Worm (Caenorhabditis elegans): ENCODE results near the gene srt-11.

Gene srt-11

DNA sequence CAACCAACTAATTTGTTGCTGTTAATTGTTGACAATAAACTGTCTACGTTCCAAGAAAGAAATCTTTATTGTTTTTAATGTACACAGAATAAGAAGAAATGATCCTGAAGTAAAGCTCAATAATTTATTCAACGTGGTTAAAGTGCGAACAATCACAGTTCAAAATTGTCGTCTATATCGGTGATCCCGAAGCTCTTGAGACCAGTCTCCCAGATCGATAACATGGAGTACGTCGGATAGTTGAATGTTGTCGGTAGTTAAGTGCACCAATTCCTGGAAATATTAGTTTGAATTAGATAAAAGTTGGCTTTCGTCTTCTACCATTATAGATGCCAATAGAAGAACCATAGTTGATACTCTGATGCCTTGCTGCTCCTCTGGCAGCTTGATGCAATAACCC lies 10.3 kb downstream of the srt-11 start (continued):
- TF ChIP-seq bed-2 (GFP tag; IDR thresholded peaks at IDR 0.05) (no peak), nhr-27 (tag; optimal IDR thresholded peaks at IDR 0.05) (no peak), mcd-1 (GFP tag; IDR thresholded peaks at IDR 0.05) (no peak), hlh-26 (GFP tag; conservative IDR thresholded peaks at IDR 0.05) (no peak), Y56A3A.18 (GFP tag; IDR thresholded peaks at IDR 0.05) (peak; percentile 44; the same call in 1 of the 2 replicates), aptf-2 (GFP tag; conservative IDR thresholded peaks at IDR 0.05) (no peak), lin-26 (GFP tag; IDR thresholded peaks at IDR 0.05) (peak; percentile 50; the same call in 1 of the 2 replicates), bed-1 (GFP tag; IDR thresholded peaks at IDR 0.05) (no peak), Y67H2A.10 (GFP tag; conservative IDR thresholded peaks at IDR 0.05) (no peak), B0336.3 (GFP tag; IDR thresholded peaks at IDR 0.05) (peak; percentile 54; the same call in 1 of the 2 replicates), F57C9.4 (tag; optimal IDR thresholded peaks at IDR 0.05) (no peak), pbrm-1 (GFP tag; IDR thresholded peaks at IDR 0.05) (peak; percentile 27; the same call in 1 of the 2 replicates), let-526 (GFP tag; IDR thresholded peaks at IDR 0.05) (no peak), Y79H2A.3 (GFP tag; conservative IDR thresholded peaks at IDR 0.05) (no peak), efl-1 (GFP tag; optimal IDR thresholded peaks at IDR 0.05) (no peak), gei-17 (GFP tag; optimal IDR thresholded peaks at IDR 0.05) (no peak), madf-3 (GFP tag; IDR thresholded peaks at IDR 0.05) (0 out of 2 replicates have a peak, but pooled peaks have one; percentile 13), K11D2.4 (GFP tag; IDR thresholded peaks at IDR 0.05) (no peak), rec-8 (tag; optimal IDR thresholded peaks at IDR 0.05) (no peak), hmg-20 (GFP tag; IDR thresholded peaks at IDR 0.05) (no peak), ztf-25 (GFP tag; IDR thresholded peaks at IDR 0.05) (no peak), ets-4 (GFP tag; optimal IDR thresholded peaks at IDR 0.05) (no peak), unc-62 (GFP tag; optimal IDR thresholded peaks at IDR 0.05) (no peak), mxl-1 (tag; optimal IDR thresholded peaks at IDR 0.05) (no peak), Y53G8AR.9 (GFP tag; conservative IDR thresholded peaks at IDR 0.05) (no peak), cebp-2 (GFP tag; IDR thresholded peaks at IDR 0.05) (0 out of 2 replicates have a peak, but pooled peaks have one; percentile 7), mes-4 (tag; optimal IDR thresholded peaks at IDR 0.05) (no peak), die-1 (tag; optimal IDR thresholded peaks at IDR 0.05) (no peak), nhr-80 (tag; optimal IDR thresholded peaks at IDR 0.05) (no peak), ekl-4 (GFP tag; IDR thresholded peaks at IDR 0.05) (peak; percentile 38; the same call in 1 of the 2 replicates), sea-2 (GFP tag; IDR thresholded peaks at IDR 0.05) (no peak), ZK185.1 (tag; optimal IDR thresholded peaks at IDR 0.05; ENCODE audit: poor library complexity, severe bottlenecking) (no peak), F22D6.2 (tag; optimal IDR thresholded peaks at IDR 0.05) (no peak), snpc-1.3 (tag; optimal IDR thresholded peaks at IDR 0.05; ENCODE audit: insufficient read depth) (no peak), nhr-90 (tag; optimal IDR thresholded peaks at IDR 0.05) (no peak), F10E7.11 (tag; optimal IDR thresholded peaks at IDR 0.05) (no peak), dpff-1 (tag; optimal IDR thresholded peaks at IDR 0.05) (no peak), hsf-1 (GFP tag; IDR thresholded peaks at IDR 0.05) (peak; percentile 65), lin-40 (tag; optimal IDR thresholded peaks at IDR 0.05) (no peak), let-607 (tag; optimal IDR thresholded peaks at IDR 0.05) (no peak), sptf-2 (GFP tag; optimal IDR thresholded peaks at IDR 0.05) (no peak), B0261.1 (tag; optimal IDR thresholded peaks at IDR 0.05) (no peak), ztf-26 (tag; optimal IDR thresholded peaks at IDR 0.05) (no peak), T07F8.4 (tag; optimal IDR thresholded peaks at IDR 0.05) (no peak), C06A6.2 (GFP tag; conservative IDR thresholded peaks at IDR 0.05) (no peak), ceh-79 (tag; optimal IDR thresholded peaks at IDR 0.05) (no peak), ztf-28 (GFP tag; IDR thresholded peaks at IDR 0.05) (no peak), ztf-3 (GFP tag; optimal IDR thresholded peaks at IDR 0.05) (no peak), him-1 (tag; optimal IDR thresholded peaks at IDR 0.05) (peak; percentile 28)

Data from whole organism, young adult.